Worm (Caenorhabditis elegans) whole organism, L2 larva: Measurements from ENCODE around the gene R160.12.

Experiments used
- C34F6.9 ChIP-seq: fragments of 150-350 bp; optimal IDR thresholded peaks from 2 replicates; lab custom pipeline; 2014; ENCODE audit warnings: missing biosample characterization, missing genetic modification characterization
- R02D3.7 ChIP-seq: fragments of 150-350 bp; optimal IDR thresholded peaks from 2 replicates; lab custom pipeline; 2014; ENCODE audit warnings: missing biosample characterization, missing genetic modification characterization
- Y55F3AM.14 ChIP-seq: fragments of 200-800 bp; sonication (Bioruptor generic); optimal IDR thresholded peaks from 2 replicates; lab custom pipeline; 2018; ENCODE audit warnings: mild to moderate bottlenecking, missing genetic modification characterization, missing compliant biosample characterization
- ZK546.5 ChIP-seq: sonication (generic microtip); optimal IDR thresholded peaks from 2 replicates; lab custom pipeline; 2017; ENCODE audit warnings: missing biosample characterization, missing genetic modification characterization
- alr-1 ChIP-seq: fragments of 150-350 bp; optimal IDR thresholded peaks from 2 replicates; lab custom pipeline; 2014; ENCODE audit warnings: missing biosample characterization, missing genetic modification characterization
- ceh-82 ChIP-seq: fragments of 150-350 bp; optimal IDR thresholded peaks from 2 replicates; lab custom pipeline; 2014; ENCODE audit warnings: missing biosample characterization, missing genetic modification characterization
- crh-2 ChIP-seq: sonication (generic microtip); optimal IDR thresholded peaks from 2 replicates; lab custom pipeline; 2017; ENCODE audit warnings: missing biosample characterization, missing genetic modification characterization
- dmd-4 ChIP-seq: sonication (generic microtip); optimal IDR thresholded peaks from 2 replicates; lab custom pipeline; 2017; ENCODE audit warnings: missing biosample characterization, missing genetic modification characterization
- elt-1 ChIP-seq: fragments of 150-350 bp; optimal IDR thresholded peaks from 2 replicates; lab custom pipeline; 2014; ENCODE audit warnings: missing biosample characterization, missing genetic modification characterization
- elt-3 ChIP-seq: sonication (generic microtip); optimal IDR thresholded peaks from 2 replicates; lab custom pipeline; 2017; ENCODE audit warnings: missing biosample characterization, missing genetic modification characterization
- fos-1 ChIP-seq: fragments of 150-350 bp; optimal IDR thresholded peaks from 2 replicates; lab custom pipeline; 2014; ENCODE audit warnings: missing biosample characterization, missing genetic modification characterization
- gmeb-1 ChIP-seq: fragments of 150-350 bp; optimal IDR thresholded peaks from 2 replicates; lab custom pipeline; 2014; ENCODE audit warnings: missing biosample characterization, missing genetic modification characterization
- lin-11 ChIP-seq: fragments of 150-350 bp; sonication (generic microtip); optimal IDR thresholded peaks from 2 replicates; lab custom pipeline; 2014; ENCODE audit warnings: missing biosample characterization, missing genetic modification characterization, inconsistent platforms, mixed read lengths
- lin-39 ChIP-seq: fragments of 150-350 bp; optimal IDR thresholded peaks from 2 replicates; lab custom pipeline; 2014; ENCODE audit warnings: missing biosample characterization, missing genetic modification reagents, missing genetic modification characterization
- mab-5 ChIP-seq: fragments of 150-350 bp; optimal IDR thresholded peaks from 2 replicates; lab custom pipeline; 2014; ENCODE audit warnings: missing biosample characterization, missing genetic modification characterization
- mdl-1 ChIP-seq, 2 experiments: fragments of 150-350 bp in 1 of 2; sonication (generic microtip) in 1 of 2; optimal IDR thresholded peaks; 2 replicates each; lab custom pipeline; 2017; ENCODE audit warnings: missing biosample characterization in 2 of 2, missing genetic modification characterization in 2 of 2
- nhr-10 ChIP-seq: sonication (generic microtip); optimal IDR thresholded peaks from 2 replicates; lab custom pipeline; 2017; ENCODE audit warnings: missing biosample characterization, missing genetic modification characterization
- nhr-11 ChIP-seq: fragments of 150-350 bp; optimal IDR thresholded peaks from 2 replicates; lab custom pipeline; 2014; ENCODE audit warnings: missing biosample characterization, missing genetic modification characterization
- nhr-12 ChIP-seq: fragments of 150-350 bp; optimal IDR thresholded peaks from 2 replicates; lab custom pipeline; 2014; ENCODE audit warnings: missing biosample characterization, missing genetic modification characterization
- nhr-129 ChIP-seq: fragments of 150-350 bp; optimal IDR thresholded peaks from 2 replicates; lab custom pipeline; 2014; ENCODE audit warnings: missing biosample characterization, missing genetic modification characterization
- nhr-237 ChIP-seq: fragments of 150-350 bp; optimal IDR thresholded peaks from 2 replicates; lab custom pipeline; 2014; ENCODE audit warnings: missing biosample characterization, missing genetic modification characterization
- nhr-25 ChIP-seq: fragments of 150-350 bp; sonication (generic microtip); optimal IDR thresholded peaks from 3 replicates; lab custom pipeline; 2014; ENCODE audit warnings: missing biosample characterization, missing genetic modification characterization
- nhr-6 ChIP-seq: fragments of 150-350 bp; optimal IDR thresholded peaks from 2 replicates; lab custom pipeline; 2014; ENCODE audit warnings: missing biosample characterization, missing genetic modification characterization
- nhr-77 ChIP-seq: fragments of 150-350 bp; optimal IDR thresholded peaks from 2 replicates; lab custom pipeline; 2014; ENCODE audit warnings: missing biosample characterization, missing genetic modification characterization
- sem-4 ChIP-seq: fragments of 150-350 bp; optimal IDR thresholded peaks from 2 replicates; lab custom pipeline; 2014; ENCODE audit warnings: missing biosample characterization, missing genetic modification reagents, missing genetic modification characterization
- skn-1 ChIP-seq: sonication (generic microtip); optimal IDR thresholded peaks from 2 replicates; lab custom pipeline; 2017; ENCODE audit warnings: missing biosample characterization, missing genetic modification characterization
- sma-3 ChIP-seq: sonication (generic microtip); optimal IDR thresholded peaks from 2 replicates; lab custom pipeline; 2016; ENCODE audit warnings: missing genetic modification reagents, missing genetic modification characterization, missing compliant biosample characterization
- sma-9 ChIP-seq, 2 experiments: fragments of 150-350 bp in 1 of 2; sonication (generic microtip) in 1 of 2; optimal IDR thresholded peaks; 2 replicates each; lab custom pipeline; 2014 to 2016; ENCODE audit warnings: missing genetic modification characterization in 2 of 2, mild to moderate bottlenecking in 1 of 2, missing biosample characterization in 1 of 2, missing compliant biosample characterization in 1 of 2, missing genetic modification reagents in 1 of 2, moderate library complexity in 1 of 2
- snpc-4 ChIP-seq: fragments of 150-350 bp; optimal IDR thresholded peaks from 2 replicates; lab custom pipeline; 2014; ENCODE audit warnings: missing biosample characterization, missing genetic modification characterization
- unc-55 ChIP-seq: fragments of 150-350 bp; sonication (generic microtip); optimal IDR thresholded peaks from 3 replicates; lab custom pipeline; 2014; ENCODE audit warnings: missing biosample characterization, missing genetic modification reagents, missing genetic modification characterization
- unc-62 ChIP-seq: fragments of 150-350 bp; optimal IDR thresholded peaks from 2 replicates; lab custom pipeline; 2014; ENCODE audit warnings: missing biosample characterization, missing genetic modification reagents, missing genetic modification characterization
- ztf-1 ChIP-seq: fragments of 200-800 bp; sonication (Bioruptor generic); conservative IDR thresholded peaks from 2 replicates; pipeline ENCODE4 v1.3.6; 2022; ENCODE audit warnings: missing genetic modification characterization, missing compliant biosample characterization
- ztf-11 ChIP-seq: sonication (generic microtip); optimal IDR thresholded peaks from 2 replicates; lab custom pipeline; 2017; ENCODE audit warnings: missing biosample characterization, missing genetic modification characterization

Gene R160.12

DNA sequence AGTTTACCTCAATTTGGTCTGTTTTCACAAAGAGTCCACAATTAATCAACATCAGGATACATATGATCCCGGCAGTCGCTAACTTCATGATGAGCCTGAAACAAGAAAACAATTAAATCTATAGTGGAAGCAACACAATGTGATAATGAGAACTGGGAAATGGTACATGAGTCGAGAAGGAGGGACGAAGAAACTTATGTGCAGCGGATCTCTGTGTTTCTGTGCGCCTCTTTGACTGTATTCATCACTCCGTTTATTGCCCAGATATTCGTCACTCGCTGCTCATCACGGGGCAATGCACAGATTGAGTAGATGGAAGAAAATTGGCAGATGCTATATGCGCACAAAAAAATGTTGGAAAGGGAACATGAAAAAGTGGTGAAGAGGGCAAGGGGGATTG lies 11.4 kb downstream of the R160.12 start, which contains the start of gene R160.3:
Gene R160.3 (minus strand): TSS at position 101 of the 400 bp plus-strand sequence.
- TF ChIP-seq dmd-4: no peak
- no peak for TF ChIP-seq snpc-4 (tag; lab: Kevin White, UChicago)
- no peak for TF ChIP-seq nhr-12 (tag; lab: Kevin White, UChicago)
- TF ChIP-seq R02D3.7 (tag; lab: Kevin White, UChicago): no peak
- no peak for TF ChIP-seq nhr-11 (tag; lab: Kevin White, UChicago)
- no peak for TF ChIP-seq unc-62 (GFP tag; lab: Kevin White, UChicago)
- no peak for TF ChIP-seq skn-1 (tag; lab: Kevin White, UChicago)
- TF ChIP-seq lin-11 (tag; lab: Kevin White, UChicago): no peak
- TF ChIP-seq Y55F3AM.14 (GFP tag; lab: Kevin White, UChicago): no peak
- no peak for TF ChIP-seq lin-39 (tag; lab: Kevin White, UChicago)
- TF ChIP-seq unc-55 (GFP tag; lab: Kevin White, UChicago): no peak
- TF ChIP-seq sma-9 (GFP tag; optimal IDR thresholded peaks at IDR 0.05; lab: Kevin White, UChicago): no peak
- no peak for TF ChIP-seq sma-9 (tag; optimal IDR thresholded peaks at IDR 0.05; lab: Kevin White, UChicago)
- no peak for TF ChIP-seq elt-3 (tag; lab: Kevin White, UChicago)
- TF ChIP-seq nhr-237: no peak
- TF ChIP-seq, all 48 proteins: peak for 0

DNA sequence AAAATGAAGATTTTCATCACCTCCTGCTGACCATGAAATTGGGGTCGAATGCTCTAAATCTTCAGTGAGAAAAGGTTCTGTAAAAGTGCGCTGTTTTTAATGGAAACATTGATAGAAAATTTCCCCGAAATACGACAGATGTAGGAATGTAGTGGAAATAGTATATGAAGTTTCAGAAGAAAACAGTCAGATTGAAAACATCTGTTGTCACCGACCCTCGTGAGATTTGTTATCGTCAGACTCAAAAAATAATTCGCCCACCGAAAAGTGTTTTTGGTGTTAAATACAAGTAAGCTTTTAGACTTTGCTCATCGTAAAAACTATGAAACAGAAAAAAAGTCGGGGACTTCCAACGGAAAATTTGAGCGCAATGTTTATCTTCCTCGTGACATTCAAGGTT lies 12.7 kb downstream of the R160.12 start, which contains the start of gene F14H12.8:
Gene F14H12.8 (minus strand): TSS at position 101 of the 400 bp plus-strand sequence.
- TF ChIP-seq nhr-6 (tag; lab: Kevin White, UChicago): no peak
- TF ChIP-seq R02D3.7 (tag; lab: Kevin White, UChicago): no peak
- no peak for TF ChIP-seq nhr-237
- no peak for TF ChIP-seq nhr-77 (tag; lab: Kevin White, UChicago)
- TF ChIP-seq skn-1 (tag; lab: Kevin White, UChicago): no peak
- TF ChIP-seq lin-11 (tag; lab: Kevin White, UChicago): no peak
- no peak for TF ChIP-seq unc-62 (GFP tag; lab: Kevin White, UChicago)
- TF ChIP-seq elt-3 (tag; lab: Kevin White, UChicago): no peak
- no peak for TF ChIP-seq sem-4 (tag; lab: Kevin White, UChicago)
- no peak for TF ChIP-seq ZK546.5 (tag; lab: Kevin White, UChicago)
- no peak for TF ChIP-seq ceh-82
- no peak for TF ChIP-seq mdl-1 (tag; optimal IDR thresholded peaks at IDR 0.05; lab: Kevin White, UChicago)
- TF ChIP-seq gmeb-1 (tag; lab: Kevin White, UChicago): no peak
- no peak for TF ChIP-seq mab-5 (tag; lab: Kevin White, UChicago)
- no peak for TF ChIP-seq ztf-1 (GFP tag; lab: Robert Waterston, UW)
- no peak for TF ChIP-seq crh-2 (tag; lab: Kevin White, UChicago)
- TF ChIP-seq nhr-25 (tag; lab: Kevin White, UChicago): no peak
- TF ChIP-seq ztf-11: no peak

DNA sequence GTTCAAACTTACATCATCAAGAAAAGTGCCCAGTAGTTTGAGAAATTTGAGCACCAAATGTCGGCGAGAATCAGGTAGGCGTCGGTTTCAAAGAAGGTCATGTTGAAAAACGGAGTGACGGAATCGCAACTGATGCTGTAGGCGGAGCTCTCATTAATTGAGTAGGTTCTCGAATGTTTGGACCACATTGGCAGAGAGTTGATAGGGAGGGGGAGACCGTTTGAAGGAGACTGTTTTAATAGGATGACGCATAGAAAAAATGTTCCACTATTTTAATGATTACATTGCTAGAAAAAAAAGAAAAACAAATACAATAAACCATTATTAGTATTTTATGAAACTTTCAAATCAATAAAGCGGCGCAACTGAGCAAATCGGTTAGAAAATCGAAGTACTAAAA lies 14.4 kb downstream of the R160.12 start, which contains the start of gene F14H12.17:
Gene F14H12.17 (minus strand): TSS at position 101 of the 400 bp plus-strand sequence.
- TF ChIP-seq elt-3 (tag; lab: Kevin White, UChicago) (no peak), snpc-4 (tag; lab: Kevin White, UChicago) (no peak)
- TF ChIP-seq, all 48 proteins: peak for 0

DNA sequence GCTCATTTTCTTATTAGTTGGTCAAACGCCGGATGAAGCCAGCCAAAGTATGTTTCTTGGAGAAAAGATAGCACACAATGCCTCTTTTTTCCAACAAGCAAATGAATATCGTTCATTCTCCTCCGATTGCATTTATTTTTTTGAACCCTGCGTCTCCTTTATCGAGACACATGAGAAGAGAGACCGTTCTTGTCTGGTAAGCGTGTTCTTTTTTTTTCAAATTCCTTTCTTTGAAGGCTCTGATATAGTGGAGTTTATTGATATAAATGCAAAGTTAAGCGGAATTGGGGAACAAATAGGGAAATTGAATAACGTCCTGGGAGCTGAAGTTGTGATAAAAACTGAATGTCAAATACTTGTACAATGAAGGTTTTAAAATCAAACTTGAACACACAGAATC lies 15.1 kb downstream of the R160.12 start, which contains the start of gene F14H12.7:
Gene F14H12.7 (minus strand): TSS at position 101 of the 400 bp plus-strand sequence.
- no peak for TF ChIP-seq fos-1

DNA sequence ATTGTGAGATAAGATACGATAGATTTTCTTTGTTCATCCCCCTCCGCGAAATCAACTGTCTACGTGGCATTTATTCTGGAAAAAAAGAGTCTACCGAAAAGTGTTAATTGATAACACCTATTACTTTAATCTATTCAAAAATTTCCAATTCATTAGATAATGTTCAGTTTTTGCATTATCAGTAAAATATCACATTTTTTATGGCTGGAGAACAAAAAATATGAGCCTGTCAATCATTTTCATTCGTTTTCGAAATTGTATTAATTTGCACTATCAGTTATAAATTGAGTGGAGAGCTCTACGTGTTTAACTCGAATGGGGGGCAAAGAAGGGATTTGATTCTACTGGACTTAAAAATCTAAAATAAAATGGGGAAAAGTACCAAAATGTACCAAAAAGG lies 18.6 kb downstream of the R160.12 start:
- TF ChIP-seq nhr-77 (tag; lab: Kevin White, UChicago) (no peak), sma-3 (GFP tag; lab: Kevin White, UChicago) (no peak), snpc-4 (tag; lab: Kevin White, UChicago) (no peak), elt-1 (tag; lab: Kevin White, UChicago) (no peak), mab-5 (tag; lab: Kevin White, UChicago) (no peak)
- TF ChIP-seq, all 48 proteins: peak for 0

DNA sequence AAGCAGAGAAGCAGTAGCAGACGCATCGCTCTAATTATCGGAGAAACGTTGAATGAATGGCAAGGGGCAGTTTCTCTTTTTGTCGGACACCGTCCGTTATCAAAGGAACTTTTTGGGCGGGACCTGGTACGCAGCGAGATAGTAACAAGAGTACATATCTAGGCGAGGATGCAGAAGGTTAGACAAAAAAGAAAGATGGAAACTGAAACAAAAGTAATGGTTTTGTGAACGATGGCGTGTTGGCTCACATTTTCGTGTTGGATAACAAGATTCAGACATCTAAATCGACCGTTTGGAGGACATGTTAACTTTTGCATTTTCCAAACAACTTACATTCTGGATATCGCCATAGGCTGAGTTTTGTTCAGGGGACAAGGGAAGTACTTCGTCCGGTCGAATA lies 20.1 kb downstream of the R160.12 start, which contains the start of gene F14H12.6:
Gene F14H12.6 (minus strand): TSS at position 101 of the 400 bp plus-strand sequence.
- TF ChIP-seq nhr-129 (tag; lab: Kevin White, UChicago) (no peak), nhr-10 (tag; lab: Kevin White, UChicago) (no peak), snpc-4 (tag; lab: Kevin White, UChicago) (no peak), mab-5 (tag; lab: Kevin White, UChicago) (no peak), C34F6.9 (tag; lab: Kevin White, UChicago) (no peak), crh-2 (tag; lab: Kevin White, UChicago) (no peak), alr-1 (tag; lab: Kevin White, UChicago) (no peak)
